Fruit fly (Drosophila melanogaster) whole organism, embryonic: ENCODE data around the gene CG42693.

ENCODE experiments used
- CG10431 ChIP-seq: fragments of 200-800 bp; sonication (Bioruptor generic); optimal IDR thresholded peaks from 3 replicates; lab custom pipeline; 2018; ENCODE audit warnings: missing biosample characterization, mild to moderate bottlenecking, missing genetic modification characterization
- CG1603 ChIP-seq: fragments of 200-800 bp; sonication (Bioruptor generic); optimal IDR thresholded peaks from 2 replicates; lab custom pipeline; 2019; ENCODE audit warnings: missing biosample characterization, mild to moderate bottlenecking, missing genetic modification characterization, moderate library complexity
- CG17328 ChIP-seq: fragments of 200-800 bp; sonication (Bioruptor generic); IDR thresholded peaks from 2 replicates; pipeline ENCODE4 v1.3.6; 2022; ENCODE audit warnings: missing biosample characterization, missing genetic modification characterization
- CG1832 ChIP-seq: fragments of 200-800 bp; sonication (Bioruptor generic); optimal IDR thresholded peaks from 2 replicates; lab custom pipeline; 2017; ENCODE audit warnings: missing biosample characterization, mild to moderate bottlenecking, missing genetic modification characterization, inconsistent platforms
- CG2678 ChIP-seq: fragments of 200-800 bp; sonication (Bioruptor generic); optimal IDR thresholded peaks from 3 replicates; lab custom pipeline; 2019; ENCODE audit warnings: missing biosample characterization, mild to moderate bottlenecking, missing genetic modification characterization, moderate library complexity
- CG43689 ChIP-seq: fragments of 200-800 bp; sonication (Bioruptor generic); IDR thresholded peaks from 2 replicates; pipeline ENCODE4 v1.3.6; 2022; ENCODE audit warnings: missing biosample characterization, missing genetic modification characterization
- CG4424 ChIP-seq: fragments of 200-800 bp; sonication (Bioruptor generic); optimal IDR thresholded peaks from 3 replicates; lab custom pipeline; 2016; ENCODE audit warnings: missing biosample characterization, missing genetic modification characterization
- CG4707 ChIP-seq: fragments of 200-800 bp; sonication (Bioruptor generic); optimal IDR thresholded peaks from 2 replicates; lab custom pipeline; 2018; ENCODE audit warnings: missing biosample characterization, mild to moderate bottlenecking, missing genetic modification characterization, moderate library complexity
- CG4820 ChIP-seq: fragments of 200-800 bp; sonication (Bioruptor generic); optimal IDR thresholded peaks from 3 replicates; lab custom pipeline; 2016; ENCODE audit warnings: missing biosample characterization, missing genetic modification characterization
- CG5180 ChIP-seq: fragments of 200-800 bp; sonication (Bioruptor generic); optimal IDR thresholded peaks from 3 replicates; lab custom pipeline; 2017; ENCODE audit warnings: missing biosample characterization, missing genetic modification characterization, mild to moderate bottlenecking, moderate library complexity, missing genetic modification reagents
- CG7745 ChIP-seq: fragments of 200-800 bp; sonication (Bioruptor generic); optimal IDR thresholded peaks from 2 replicates; lab custom pipeline; 2018; ENCODE audit warnings: missing biosample characterization, mild to moderate bottlenecking, missing genetic modification characterization, moderate library complexity
- Chrac-16 ChIP-seq: fragments of 200-800 bp; sonication (Bioruptor generic); optimal IDR thresholded peaks from 3 replicates; lab custom pipeline; 2016; ENCODE audit warnings: missing biosample characterization, missing genetic modification characterization
- Fer2 ChIP-seq: fragments of 200-800 bp; sonication (Bioruptor generic); optimal IDR thresholded peaks from 2 replicates; lab custom pipeline; 2018; ENCODE audit warnings: missing biosample characterization, mild to moderate bottlenecking, missing genetic modification characterization, moderate library complexity
- Hmx ChIP-seq: fragments of 200-800 bp; sonication (Bioruptor generic); optimal IDR thresholded peaks from 2 replicates; lab custom pipeline; 2016; ENCODE audit warnings: missing biosample characterization, missing genetic modification characterization
- Hsf ChIP-seq: fragments of 200-800 bp; sonication (Bioruptor generic); optimal IDR thresholded peaks from 3 replicates; lab custom pipeline; 2016; ENCODE audit warnings: missing biosample characterization, missing genetic modification characterization
- MBD-R2 ChIP-seq: fragments of 200-800 bp; sonication (Bioruptor generic); IDR thresholded peaks from 2 replicates; pipeline ENCODE4 v1.3.6; 2022; ENCODE audit warnings: missing biosample characterization, missing genetic modification characterization
- Mrtf ChIP-seq: fragments of 200-800 bp; sonication (Bioruptor generic); IDR thresholded peaks from 3 replicates; pipeline ENCODE4 v1.3.6; 2022; ENCODE audit warnings: missing biosample characterization, missing genetic modification characterization
- NFAT ChIP-seq: fragments of 200-800 bp; sonication (Bioruptor generic); IDR thresholded peaks from 2 replicates; pipeline ENCODE4 v1.3.6; 2022; ENCODE audit warnings: missing biosample characterization, missing genetic modification characterization
- Oli ChIP-seq: fragments of 200-800 bp; sonication (Bioruptor generic); optimal IDR thresholded peaks from 2 replicates; lab custom pipeline; 2018; ENCODE audit warnings: missing biosample characterization, mild to moderate bottlenecking, missing genetic modification characterization, moderate library complexity
- Opbp ChIP-seq: fragments of 200-800 bp; sonication (Bioruptor generic); IDR thresholded peaks from 3 replicates; pipeline ENCODE4 v1.3.6; 2022; ENCODE audit warnings: missing biosample characterization, missing genetic modification characterization; ENCODE audit not compliant: partially characterized antibody
- Sry-δ ChIP-seq: fragments of 200-800 bp; sonication (Bioruptor generic); optimal IDR thresholded peaks from 2 replicates; lab custom pipeline; 2016; ENCODE audit warnings: missing biosample characterization, missing genetic modification characterization
- Vsx1 ChIP-seq: fragments of 200-800 bp; sonication (Bioruptor generic); optimal IDR thresholded peaks from 2 replicates; lab custom pipeline; 2017; ENCODE audit warnings: missing biosample characterization, mild to moderate bottlenecking, missing genetic modification characterization, missing genetic modification reagents
- abd-A ChIP-seq: fragments of 200-800 bp; sonication (Bioruptor generic); optimal IDR thresholded peaks from 3 replicates; lab custom pipeline; 2019; ENCODE audit warnings: missing biosample characterization, mild to moderate bottlenecking, missing genetic modification characterization, moderate library complexity
- ap ChIP-seq: fragments of 200-800 bp; sonication (Bioruptor generic); IDR thresholded peaks from 2 replicates; pipeline ENCODE4 v1.3.6; 2022; ENCODE audit warnings: missing biosample characterization, missing genetic modification characterization
- ase ChIP-seq: fragments of 200-800 bp; sonication (Bioruptor generic); IDR thresholded peaks from 3 replicates; pipeline ENCODE4 v1.3.6; 2022; ENCODE audit warnings: missing biosample characterization, missing genetic modification characterization
- bbx ChIP-seq: fragments of 200-800 bp; sonication (Bioruptor generic); IDR thresholded peaks from 2 replicates; pipeline ENCODE4 v1.3.6; 2022; ENCODE audit warnings: missing biosample characterization, missing genetic modification characterization; ENCODE audit not compliant: partially characterized antibody
- bcd ChIP-seq: fragments of 200-800 bp; sonication (Bioruptor generic); optimal IDR thresholded peaks from 2 replicates; lab custom pipeline; 2017; ENCODE audit warnings: missing biosample characterization, mild to moderate bottlenecking, missing genetic modification characterization
- bigmax ChIP-seq: fragments of 200-800 bp; sonication (Bioruptor generic); optimal IDR thresholded peaks from 2 replicates; lab custom pipeline; 2018; ENCODE audit warnings: missing biosample characterization, mild to moderate bottlenecking, missing genetic modification characterization
- bowl ChIP-seq: fragments of 200-800 bp; sonication (Bioruptor generic); IDR thresholded peaks from 2 replicates; pipeline ENCODE4 v1.3.6; 2022; ENCODE audit warnings: missing biosample characterization, missing genetic modification characterization
- cas ChIP-seq: fragments of 200-800 bp; sonication (Bioruptor generic); IDR thresholded peaks from 2 replicates; pipeline ENCODE4 v1.3.6; 2022; ENCODE audit warnings: missing biosample characterization, missing genetic modification characterization
- caup ChIP-seq: fragments of 200-800 bp; sonication (Bioruptor generic); optimal IDR thresholded peaks from 3 replicates; lab custom pipeline; 2017; ENCODE audit warnings: missing biosample characterization, mild to moderate bottlenecking, missing genetic modification characterization, moderate library complexity; ENCODE audit not compliant: severe bottlenecking
- croc ChIP-seq: fragments of 200-800 bp; sonication (Bioruptor generic); conservative IDR thresholded peaks from 3 replicates; pipeline ENCODE4 v1.3.6; 2022; ENCODE audit warnings: missing biosample characterization, missing genetic modification characterization
- dati ChIP-seq: fragments of 200-800 bp; sonication (Bioruptor generic); IDR thresholded peaks from 2 replicates; pipeline ENCODE4 v1.3.6; 2022; ENCODE audit warnings: missing biosample characterization, missing genetic modification characterization
- dimm ChIP-seq: fragments of 200-800 bp; sonication (Bioruptor generic); IDR thresholded peaks from 2 replicates; pipeline ENCODE4 v1.3.6; 2022; ENCODE audit warnings: missing biosample characterization, missing genetic modification characterization
- dysf ChIP-seq: fragments of 200-800 bp; sonication (Bioruptor generic); IDR thresholded peaks from 3 replicates; pipeline ENCODE4 v1.3.6; 2022; ENCODE audit warnings: missing biosample characterization, missing genetic modification characterization
- fd3F ChIP-seq: fragments of 200-800 bp; sonication (Bioruptor generic); optimal IDR thresholded peaks from 2 replicates; lab custom pipeline; 2018; ENCODE audit warnings: missing biosample characterization, mild to moderate bottlenecking, missing genetic modification characterization, moderate library complexity
- gfzf ChIP-seq: fragments of 200-800 bp; sonication (Bioruptor generic); optimal IDR thresholded peaks from 2 replicates; lab custom pipeline; 2016; ENCODE audit warnings: missing biosample characterization, mild to moderate bottlenecking, missing genetic modification characterization, moderate library complexity
- grau ChIP-seq: fragments of 200-800 bp; optimal IDR thresholded peaks from 3 replicates; lab custom pipeline; 2019; ENCODE audit warnings: missing biosample characterization, mild to moderate bottlenecking, missing genetic modification characterization, moderate library complexity
- h ChIP-seq: fragments of >200 bp; optimal IDR thresholded peaks from 2 replicates; lab custom pipeline; 2017
- insv ChIP-seq, 2 experiments: fragments of 200-800 bp; sonication (Bioruptor generic); optimal IDR thresholded peaks; 3 replicates each; lab custom pipeline; 2016 to 2018; ENCODE audit warnings: missing biosample characterization in 2 of 2, missing genetic modification characterization in 2 of 2
- lbe ChIP-seq: fragments of 200-800 bp; sonication (Bioruptor generic); optimal IDR thresholded peaks from 2 replicates; lab custom pipeline; 2016; ENCODE audit warnings: missing biosample characterization, mild to moderate bottlenecking, missing genetic modification characterization
- mld ChIP-seq: fragments of 200-800 bp; sonication (Bioruptor generic); IDR thresholded peaks from 3 replicates; pipeline ENCODE4 v1.3.6; 2022; ENCODE audit warnings: missing biosample characterization, missing genetic modification characterization; ENCODE audit not compliant: partially characterized antibody
- onecut ChIP-seq: fragments of 200-800 bp; sonication (Bioruptor generic); IDR thresholded peaks from 2 replicates; pipeline ENCODE4 v1.3.6; 2022; ENCODE audit warnings: missing biosample characterization, missing genetic modification characterization
- pzg ChIP-seq: fragments of 200-800 bp; sonication (Bioruptor generic); optimal IDR thresholded peaks from 3 replicates; lab custom pipeline; 2018; ENCODE audit warnings: missing biosample characterization, mild to moderate bottlenecking, missing genetic modification characterization, moderate library complexity
- rib ChIP-seq: fragments of 200-800 bp; sonication (Bioruptor generic); IDR thresholded peaks from 2 replicates; pipeline ENCODE4 v1.3.6; 2022; ENCODE audit warnings: missing biosample characterization, missing genetic modification characterization
- sens ChIP-seq: fragments of 200-800 bp; sonication (Bioruptor generic); peaks from one replicate; lab custom pipeline; 2016; ENCODE audit warnings: missing biosample characterization, missing genetic modification characterization
- stc ChIP-seq: fragments of 200-800 bp; sonication (Bioruptor generic); IDR thresholded peaks from 2 replicates; pipeline ENCODE4 v1.3.6; 2022; ENCODE audit warnings: missing biosample characterization, missing genetic modification characterization
- trh ChIP-seq: fragments of 200-800 bp; sonication (Bioruptor generic); optimal IDR thresholded peaks from 2 replicates; lab custom pipeline; 2016; ENCODE audit warnings: missing biosample characterization, missing genetic modification characterization
- tup ChIP-seq: fragments of 200-800 bp; sonication (Bioruptor generic); optimal IDR thresholded peaks from 2 replicates; lab custom pipeline; 2016; ENCODE audit warnings: missing biosample characterization, mild to moderate bottlenecking, missing genetic modification characterization, moderate library complexity
- unc-4 ChIP-seq: fragments of 200-800 bp; sonication (Bioruptor generic); IDR thresholded peaks from 2 replicates; pipeline ENCODE4 v1.3.6; 2022; ENCODE audit warnings: missing biosample characterization, missing genetic modification characterization; ENCODE audit not compliant: partially characterized antibody
- yki ChIP-seq: fragments of >200 bp; optimal IDR thresholded peaks from 3 replicates; lab custom pipeline; 2018
- zen ChIP-seq: fragments of 200-800 bp; sonication (Bioruptor generic); optimal IDR thresholded peaks from 3 replicates; lab custom pipeline; 2018; ENCODE audit warnings: missing biosample characterization, mild to moderate bottlenecking, missing genetic modification characterization, moderate library complexity

Gene CG42693

dm6 chr3R:31738060-31738619 is 30.0 kb upstream of the CG42693 start, which contains the start of gene eEF1alpha2 (continued):
- TF ChIP-seq insv (GFP tag; optimal IDR thresholded peaks at IDR 0.05; lab: Kevin White, UChicago), result no peak
- no peak for TF ChIP-seq bowl (GFP tag; lab: Robert Waterston, UW)
- TF ChIP-seq NFAT (GFP tag; lab: Robert Waterston, UW), result no peak
- TF ChIP-seq gfzf (GFP tag; lab: Kevin White, UChicago), result peak; percentile 3
- no peak for TF ChIP-seq caup (GFP tag; lab: Kevin White, UChicago)
- TF ChIP-seq dati (GFP tag; lab: Robert Waterston, UW), result no peak
- no peak for TF ChIP-seq Mrtf (GFP tag; lab: Robert Waterston, UW)
- no peak for TF ChIP-seq tup (GFP tag; lab: Kevin White, UChicago)
- no peak for TF ChIP-seq zen
- TF ChIP-seq CG1603 (tag; lab: Kevin White, UChicago), result peak; percentile 12
- no peak for TF ChIP-seq CG2678 (tag; lab: Kevin White, UChicago)
- no peak for TF ChIP-seq MBD-R2
- no peak for TF ChIP-seq grau
- TF ChIP-seq CG4820, result no peak
- TF ChIP-seq CG4424 (GFP tag; lab: Kevin White, UChicago), result no peak
- peak; percentile 12 for TF ChIP-seq pzg (GFP tag; lab: Kevin White, UChicago)
- TF ChIP-seq stc (GFP tag; lab: Robert Waterston, UW), result no peak
- no peak for TF ChIP-seq ase (GFP tag; lab: Robert Waterston, UW)
- TF ChIP-seq bcd (GFP tag; lab: Kevin White, UChicago), result no peak
- TF ChIP-seq Hsf (GFP tag; lab: Kevin White, UChicago), result no peak
- TF ChIP-seq Oli, result no peak
- TF ChIP-seq Vsx1, result no peak
- no peak for TF ChIP-seq mld (GFP tag; lab: Robert Waterston, UW)
- TF ChIP-seq croc (GFP tag; lab: Robert Waterston, UW), result no peak
- peak; percentile 49 for TF ChIP-seq sens (GFP tag; lab: Kevin White, UChicago)
- no peak for TF ChIP-seq Hmx (GFP tag; lab: Kevin White, UChicago)
- TF ChIP-seq Sry-δ (GFP tag; lab: Kevin White, UChicago), result peak; percentile 66
- no peak for TF ChIP-seq lbe (GFP tag; lab: Kevin White, UChicago)
- no peak for TF ChIP-seq Chrac-16 (GFP tag; lab: Kevin White, UChicago)
- TF ChIP-seq CG43689, result no peak
- TF ChIP-seq Fer2, result no peak
- TF ChIP-seq Opbp (GFP tag; lab: Robert Waterston, UW), result no peak
- no peak for TF ChIP-seq ap (GFP tag; lab: Robert Waterston, UW)
- TF ChIP-seq h (lab: Kevin White, UChicago), result no peak
- TF ChIP-seq fd3F (GFP tag; lab: Kevin White, UChicago), result no peak
- TF ChIP-seq dysf (GFP tag; lab: Robert Waterston, UW), result no peak
- no peak for TF ChIP-seq dimm (GFP tag; lab: Robert Waterston, UW)
- no peak for TF ChIP-seq yki (lab: Kevin White, UChicago)
- TF ChIP-seq onecut (GFP tag; lab: Robert Waterston, UW), result no peak
- no peak for TF ChIP-seq rib (GFP tag; lab: Robert Waterston, UW)
- TF ChIP-seq CG17328, result no peak
- no peak for TF ChIP-seq CG1832
- 0 out of 2 replicates have a peak, but pooled peaks have one; percentile 33 for TF ChIP-seq unc-4 (GFP tag; lab: Robert Waterston, UW)
- TF ChIP-seq CG4707 (GFP tag; lab: Kevin White, UChicago), result no peak
- no peak for TF ChIP-seq CG7745 (tag; lab: Kevin White, UChicago)
- no peak for TF ChIP-seq abd-A (tag; lab: Kevin White, UChicago)
- TF ChIP-seq bigmax (GFP tag; lab: Kevin White, UChicago), result no peak
- TF ChIP-seq cas (GFP tag; lab: Robert Waterston, UW), result no peak
- no peak for TF ChIP-seq CG5180 (GFP tag; lab: Kevin White, UChicago)
- 0 out of 2 replicates have a peak, but pooled peaks have one; percentile 8 for TF ChIP-seq bbx (GFP tag; lab: Robert Waterston, UW)
- peak; percentile 94 for TF ChIP-seq CG10431 (GFP tag; lab: Kevin White, UChicago)
- no peak for TF ChIP-seq trh
